Fruit fly (Drosophila melanogaster) whole organism, embryonic: ENCODE results near the gene Upf1.

Experiments used
- Abd-B ChIP-seq: fragments of 200-800 bp; sonication (Bioruptor generic); optimal IDR thresholded peaks from 2 replicates; lab custom pipeline; 2018; ENCODE audit warnings: missing biosample characterization, mild to moderate bottlenecking, missing genetic modification characterization, moderate library complexity
- Atf6 ChIP-seq: fragments of 200-800 bp; sonication (Bioruptor generic); IDR thresholded peaks from 2 replicates; pipeline ENCODE4 v1.3.6; 2022; ENCODE audit warnings: missing biosample characterization, missing genetic modification characterization
- Awh ChIP-seq: fragments of 200-800 bp; sonication (Bioruptor generic); IDR thresholded peaks from 2 replicates; pipeline ENCODE4, ENCODE4 v1.3.6; 2022; ENCODE audit warnings: missing biosample characterization, missing genetic modification characterization
- B-H2 ChIP-seq: fragments of 200-800 bp; sonication (Bioruptor generic); optimal IDR thresholded peaks from 2 replicates; lab custom pipeline; 2018; ENCODE audit warnings: missing biosample characterization, mild to moderate bottlenecking, missing genetic modification characterization
- BEAF-32 ChIP-seq: fragments of 200-800 bp; sonication (Bioruptor generic); optimal IDR thresholded peaks from 3 replicates; lab custom pipeline; 2017; ENCODE audit warnings: missing biosample characterization, missing genetic modification characterization, mild to moderate bottlenecking, moderate library complexity, missing genetic modification reagents
- CG10209 ChIP-seq: fragments of 200-800 bp; sonication (Bioruptor generic); optimal IDR thresholded peaks from 3 replicates; lab custom pipeline; 2017; ENCODE audit warnings: missing biosample characterization, mild to moderate bottlenecking, missing genetic modification characterization, missing genetic modification reagents
- CG10267 ChIP-seq: fragments of 200-800 bp; sonication (Bioruptor generic); optimal IDR thresholded peaks from 2 replicates; lab custom pipeline; 2018; ENCODE audit warnings: missing biosample characterization, mild to moderate bottlenecking, missing genetic modification characterization, moderate library complexity
- CG10431 ChIP-seq: fragments of 200-800 bp; sonication (Bioruptor generic); optimal IDR thresholded peaks from 3 replicates; lab custom pipeline; 2018; ENCODE audit warnings: missing biosample characterization, mild to moderate bottlenecking, missing genetic modification characterization
- CG11093 ChIP-seq: fragments of 200-800 bp; sonication (Bioruptor generic); IDR thresholded peaks from 3 replicates; pipeline ENCODE4 v1.3.6; 2022; ENCODE audit warnings: missing biosample characterization, missing genetic modification characterization
- CG11695 ChIP-seq: fragments of 200-800 bp; sonication (Bioruptor generic); IDR thresholded peaks from 3 replicates; pipeline ENCODE4 v1.3.6; 2022; ENCODE audit warnings: missing biosample characterization, missing genetic modification characterization
- CG12391 ChIP-seq: fragments of 200-800 bp; sonication (Bioruptor generic); optimal IDR thresholded peaks from 3 replicates; lab custom pipeline; 2018; ENCODE audit warnings: missing biosample characterization, mild to moderate bottlenecking, missing genetic modification characterization, moderate library complexity
- CG12769 ChIP-seq: fragments of 200-800 bp; sonication (Bioruptor generic); optimal IDR thresholded peaks from 2 replicates; lab custom pipeline; 2019; ENCODE audit warnings: missing biosample characterization, mild to moderate bottlenecking, missing genetic modification characterization, moderate library complexity
- CG17361 ChIP-seq: fragments of 200-800 bp; sonication (Bioruptor generic); IDR thresholded peaks from 3 replicates; pipeline ENCODE4 v1.3.6; 2022; ENCODE audit warnings: missing biosample characterization, missing genetic modification characterization
- CG31388 ChIP-seq: fragments of 200-800 bp; sonication (Bioruptor generic); optimal IDR thresholded peaks from 2 replicates; lab custom pipeline; 2016; ENCODE audit warnings: missing biosample characterization, missing genetic modification characterization
- CG32532 ChIP-seq: fragments of 200-800 bp; sonication (Bioruptor generic); IDR thresholded peaks from 2 replicates; pipeline ENCODE4 v1.3.6; 2022; ENCODE audit warnings: missing biosample characterization, missing genetic modification characterization
- CG3838 ChIP-seq: fragments of 200-800 bp; sonication (Bioruptor generic); optimal IDR thresholded peaks from 3 replicates; lab custom pipeline; 2016; ENCODE audit warnings: missing biosample characterization, missing genetic modification characterization
- CG5245 ChIP-seq: fragments of 200-800 bp; sonication (Bioruptor generic); optimal IDR thresholded peaks from 3 replicates; lab custom pipeline; 2016; ENCODE audit warnings: missing biosample characterization, missing genetic modification characterization
- CG6813 ChIP-seq: fragments of 200-800 bp; sonication (Bioruptor generic); optimal IDR thresholded peaks from 2 replicates; lab custom pipeline; 2017; ENCODE audit warnings: missing biosample characterization, missing genetic modification characterization, mild to moderate bottlenecking, moderate library complexity, missing genetic modification reagents
- CG7556 ChIP-seq: fragments of 200-800 bp; sonication (Bioruptor generic); optimal IDR thresholded peaks from 2 replicates; lab custom pipeline; 2017; ENCODE audit warnings: missing biosample characterization, mild to moderate bottlenecking, missing genetic modification characterization
- CG7786 ChIP-seq: fragments of 200-800 bp; sonication (Bioruptor generic); optimal IDR thresholded peaks from 2 replicates; lab custom pipeline; 2016; ENCODE audit warnings: missing biosample characterization, missing genetic modification characterization
- CG7987 ChIP-seq: fragments of 200-800 bp; sonication (Bioruptor generic); optimal IDR thresholded peaks from 2 replicates; lab custom pipeline; 2018; ENCODE audit warnings: missing biosample characterization, mild to moderate bottlenecking, missing genetic modification characterization, moderate library complexity
- CG8359 ChIP-seq: fragments of 200-800 bp; sonication (Bioruptor generic); optimal IDR thresholded peaks from 2 replicates; lab custom pipeline; 2017; ENCODE audit warnings: missing biosample characterization, mild to moderate bottlenecking, missing genetic modification characterization, borderline replicate concordance
- CHES-1-like ChIP-seq: fragments of 200-800 bp; sonication (Bioruptor generic); optimal IDR thresholded peaks from 2 replicates; lab custom pipeline; 2016; ENCODE audit warnings: missing biosample characterization, missing genetic modification characterization
- D19A ChIP-seq: fragments of 200-800 bp; optimal IDR thresholded peaks from 3 replicates; lab custom pipeline; 2019; ENCODE audit warnings: missing biosample characterization, mild to moderate bottlenecking, missing genetic modification characterization, moderate library complexity
- Elba2 ChIP-seq: fragments of 200-800 bp; sonication (Bioruptor generic); optimal IDR thresholded peaks from 3 replicates; lab custom pipeline; 2016; ENCODE audit warnings: missing biosample characterization, missing genetic modification characterization
- GATAe ChIP-seq: fragments of 200-800 bp; sonication (Bioruptor generic); conservative IDR thresholded peaks from 2 replicates; pipeline ENCODE4 v1.3.6; 2022; ENCODE audit warnings: missing biosample characterization, missing genetic modification characterization
- HmgD ChIP-seq: fragments of 200-800 bp; sonication (Bioruptor generic); optimal IDR thresholded peaks from 3 replicates; lab custom pipeline; 2016; ENCODE audit warnings: missing biosample characterization, missing genetic modification characterization
- Kr ChIP-seq: fragments of 200-800 bp; sonication (Bioruptor generic); optimal IDR thresholded peaks from 2 replicates; lab custom pipeline; 2017; ENCODE audit warnings: missing biosample characterization, mild to moderate bottlenecking, missing genetic modification characterization
- Nf-YB ChIP-seq: fragments of 200-800 bp; sonication (Bioruptor generic); optimal IDR thresholded peaks from 3 replicates; lab custom pipeline; 2019; ENCODE audit warnings: missing biosample characterization, mild to moderate bottlenecking, missing genetic modification characterization, moderate library complexity
- Oaz ChIP-seq: fragments of 200-800 bp; sonication (Bioruptor generic); IDR thresholded peaks from 2 replicates; pipeline ENCODE4 v1.3.6; 2022; ENCODE audit warnings: missing biosample characterization, missing genetic modification characterization
- Optix ChIP-seq: fragments of 200-800 bp; sonication (Bioruptor generic); IDR thresholded peaks from 3 replicates; pipeline ENCODE4 v1.3.6; 2022; ENCODE audit warnings: missing biosample characterization, missing genetic modification characterization
- Ravus ChIP-seq: fragments of 200-800 bp; sonication (Bioruptor generic); IDR thresholded peaks from 2 replicates; pipeline ENCODE4 v1.3.6; 2022; ENCODE audit warnings: missing biosample characterization, missing genetic modification characterization
- Sox100B ChIP-seq: fragments of 200-800 bp; sonication (Bioruptor generic); optimal IDR thresholded peaks from 3 replicates; lab custom pipeline; 2018; ENCODE audit warnings: missing biosample characterization, mild to moderate bottlenecking, missing genetic modification characterization
- Spps ChIP-seq: fragments of 200-800 bp; sonication (Bioruptor generic); optimal IDR thresholded peaks from 2 replicates; lab custom pipeline; 2018; ENCODE audit warnings: missing biosample characterization, mild to moderate bottlenecking, missing genetic modification characterization
- Usf ChIP-seq: fragments of 200-800 bp; sonication (Bioruptor generic); optimal IDR thresholded peaks from 2 replicates; lab custom pipeline; 2017; ENCODE audit warnings: missing genotype, missing biosample characterization, missing genetic modification characterization
- bigmax ChIP-seq: fragments of 200-800 bp; sonication (Bioruptor generic); optimal IDR thresholded peaks from 2 replicates; lab custom pipeline; 2018; ENCODE audit warnings: missing biosample characterization, mild to moderate bottlenecking, missing genetic modification characterization
- kni ChIP-seq: fragments of 200-800 bp; sonication (Bioruptor generic); optimal IDR thresholded peaks from 3 replicates; lab custom pipeline; 2017; ENCODE audit warnings: mild to moderate bottlenecking, missing biosample characterization, missing genetic modification reagents, missing genetic modification characterization
- knrl ChIP-seq: fragments of 200-800 bp; sonication (Bioruptor generic); IDR thresholded peaks from 3 replicates; pipeline ENCODE4 v1.3.6; 2022; ENCODE audit warnings: missing biosample characterization, missing genetic modification characterization; ENCODE audit not compliant: partially characterized antibody
- mld ChIP-seq: fragments of 200-800 bp; sonication (Bioruptor generic); IDR thresholded peaks from 3 replicates; pipeline ENCODE4 v1.3.6; 2022; ENCODE audit warnings: missing biosample characterization, missing genetic modification characterization; ENCODE audit not compliant: partially characterized antibody
- oc ChIP-seq: fragments of 200-800 bp; sonication (Bioruptor generic); optimal IDR thresholded peaks from 2 replicates; lab custom pipeline; 2018; ENCODE audit warnings: missing biosample characterization, mild to moderate bottlenecking, missing genetic modification characterization, moderate library complexity
- pzg ChIP-seq: fragments of 200-800 bp; sonication (Bioruptor generic); optimal IDR thresholded peaks from 3 replicates; lab custom pipeline; 2018; ENCODE audit warnings: missing biosample characterization, mild to moderate bottlenecking, missing genetic modification characterization, moderate library complexity
- ranshi ChIP-seq: fragments of 200-800 bp; sonication (Bioruptor generic); IDR thresholded peaks from 2 replicates; pipeline ENCODE4 v1.3.6; 2022; ENCODE audit warnings: missing biosample characterization, missing genetic modification characterization
- run ChIP-seq: fragments of 200-800 bp; sonication (Bioruptor generic); optimal IDR thresholded peaks from 3 replicates; lab custom pipeline; 2018; ENCODE audit warnings: missing biosample characterization, mild to moderate bottlenecking, missing genetic modification characterization
- sens-2 ChIP-seq: fragments of 200-800 bp; sonication (Bioruptor generic); IDR thresholded peaks from 2 replicates; pipeline ENCODE4 v1.3.6; 2022; ENCODE audit warnings: missing biosample characterization, missing genetic modification characterization
- shn ChIP-seq: fragments of 200-800 bp; sonication (Bioruptor generic); optimal IDR thresholded peaks from 3 replicates; lab custom pipeline; 2016; ENCODE audit warnings: missing biosample characterization, missing genetic modification characterization
- sisA ChIP-seq: fragments of 200-800 bp; sonication (Bioruptor generic); IDR thresholded peaks from 2 replicates; pipeline ENCODE4 v1.3.6; 2022; ENCODE audit warnings: missing biosample characterization, missing genetic modification characterization
- ssp ChIP-seq: fragments of 200-800 bp; sonication (Bioruptor generic); IDR thresholded peaks from 2 replicates; pipeline ENCODE4 v1.3.6; 2022; ENCODE audit warnings: missing biosample characterization, missing genetic modification characterization
- stc ChIP-seq: fragments of 200-800 bp; sonication (Bioruptor generic); IDR thresholded peaks from 2 replicates; pipeline ENCODE4 v1.3.6; 2022; ENCODE audit warnings: missing biosample characterization, missing genetic modification characterization
- stwl ChIP-seq: fragments of 200-800 bp; sonication (Bioruptor generic); optimal IDR thresholded peaks from 3 replicates; lab custom pipeline; 2018; ENCODE audit warnings: missing biosample characterization, mild to moderate bottlenecking, missing genetic modification characterization, moderate library complexity
- tna ChIP-seq: fragments of 200-800 bp; sonication (Bioruptor generic); IDR thresholded peaks from 2 replicates; pipeline ENCODE4 v1.3.6; 2022; ENCODE audit warnings: missing biosample characterization, missing genetic modification characterization; ENCODE audit not compliant: partially characterized antibody
- zf30C ChIP-seq: fragments of 200-800 bp; sonication (Bioruptor generic); optimal IDR thresholded peaks from 3 replicates; lab custom pipeline; 2018; ENCODE audit warnings: missing biosample characterization, mild to moderate bottlenecking, missing genetic modification characterization

The Upf1 gene

dm6 chrX:11925213-11925612 lies 20.0 kb upstream of the Upf1 start (continued):
- no peak for TF ChIP-seq CG7786 (GFP tag; lab: Kevin White, UChicago)
- TF ChIP-seq Usf (GFP tag; lab: Kevin White, UChicago) = no peak
- TF ChIP-seq run (tag; lab: Kevin White, UChicago) = no peak
- no peak for TF ChIP-seq sens-2 (GFP tag; lab: Robert Waterston, UW)
- no peak for TF ChIP-seq CG10267
- TF ChIP-seq Elba2 (GFP tag; lab: Kevin White, UChicago) = no peak
- no peak for TF ChIP-seq Ravus (GFP tag; lab: Robert Waterston, UW)
- TF ChIP-seq CG6813 (GFP tag; lab: Kevin White, UChicago) = no peak
- TF ChIP-seq Atf6 (GFP tag; lab: Robert Waterston, UW) = peak; percentile 73
- TF ChIP-seq Awh (GFP tag; lab: Robert Waterston, UW) = peak; percentile 65; the same call in 1 of the 2 replicates
- TF ChIP-seq D19A (tag; lab: Kevin White, UChicago) = no peak
- no peak for TF ChIP-seq tna (GFP tag; lab: Robert Waterston, UW)
- TF ChIP-seq knrl (GFP tag; lab: Robert Waterston, UW) = no peak
- no peak for TF ChIP-seq mld
- TF ChIP-seq CHES-1-like (GFP tag; lab: Kevin White, UChicago) = no peak
- TF ChIP-seq HmgD = no peak
- no peak for TF ChIP-seq B-H2 (GFP tag; lab: Kevin White, UChicago)
- 0 out of 2 replicates have a peak, but pooled peaks have one; percentile 14 for TF ChIP-seq ssp
- TF ChIP-seq CG5245 (GFP tag; lab: Kevin White, UChicago) = no peak
- TF ChIP-seq pzg (GFP tag; lab: Kevin White, UChicago) = no peak
- peak; percentile 55; the same call in 1 of the 3 replicates for TF ChIP-seq CG11093 (GFP tag; lab: Robert Waterston, UW)
- no peak for TF ChIP-seq Abd-B (GFP tag; lab: Kevin White, UChicago)
- no peak for TF ChIP-seq stwl (tag; lab: Kevin White, UChicago)
- no peak for TF ChIP-seq Optix (GFP tag; lab: Robert Waterston, UW)
- no peak for TF ChIP-seq CG7987
- no peak for TF ChIP-seq CG17361 (GFP tag; lab: Robert Waterston, UW)
- no peak for TF ChIP-seq CG10431 (GFP tag; lab: Kevin White, UChicago)
- TF ChIP-seq CG31388 (GFP tag; lab: Kevin White, UChicago) = peak; percentile 20
- TF ChIP-seq Spps (tag; lab: Kevin White, UChicago) = no peak
- peak; percentile 11 for TF ChIP-seq CG10209 (GFP tag; lab: Kevin White, UChicago)
- TF ChIP-seq CG32532 (GFP tag; lab: Robert Waterston, UW) = peak; percentile 88
- TF ChIP-seq shn (GFP tag; lab: Kevin White, UChicago) = no peak
- no peak for TF ChIP-seq Kr (GFP tag; lab: Kevin White, UChicago)
- no peak for TF ChIP-seq zf30C (GFP tag; lab: Kevin White, UChicago)
- peak; percentile 32; the same call in 1 of the 2 replicates for TF ChIP-seq Oaz (GFP tag; lab: Robert Waterston, UW)
- TF ChIP-seq GATAe = no peak
- TF ChIP-seq CG12391 = no peak
- no peak for TF ChIP-seq Sox100B (GFP tag; lab: Kevin White, UChicago)
- no peak for TF ChIP-seq Nf-YB (GFP tag; lab: Kevin White, UChicago)
- no peak for TF ChIP-seq CG3838 (GFP tag; lab: Kevin White, UChicago)
- TF ChIP-seq ranshi (GFP tag; lab: Robert Waterston, UW) = peak; percentile 63
- no peak for TF ChIP-seq bigmax (GFP tag; lab: Kevin White, UChicago)
- peak; percentile 24; the same call in 1 of the 2 replicates for TF ChIP-seq sisA (GFP tag; lab: Robert Waterston, UW)
- peak; percentile 74 for TF ChIP-seq stc (GFP tag; lab: Robert Waterston, UW)
- no peak for TF ChIP-seq BEAF-32 (GFP tag; lab: Kevin White, UChicago)
- TF ChIP-seq kni (GFP tag; lab: Kevin White, UChicago) = no peak
- TF ChIP-seq CG7556 (GFP tag; lab: Kevin White, UChicago) = no peak
- TF ChIP-seq CG12769 (tag; lab: Kevin White, UChicago) = no peak
- no peak for TF ChIP-seq oc (tag; lab: Kevin White, UChicago)
- TF ChIP-seq CG8359 (GFP tag; lab: Kevin White, UChicago) = no peak
- TF ChIP-seq CG11695 = peak; percentile 66
